Worm (Caenorhabditis elegans) whole organism, L3 larva: ENCODE data around the gene T22F3.11.
A peak's percentile ranks its signal among the peaks of the same experiment; 100 is the strongest.

Experiments used
- R02D3.7 ChIP-seq: fragments of 150-350 bp; optimal IDR thresholded peaks from 2 replicates; lab custom pipeline; 2014; ENCODE audit warnings: missing biosample characterization, missing genetic modification characterization
- ZK546.5 ChIP-seq: sonication (generic microtip); optimal IDR thresholded peaks from 2 replicates; lab custom pipeline; 2017; ENCODE audit warnings: missing biosample characterization, missing genetic modification characterization
- aly-2 ChIP-seq: fragments of 150-350 bp; optimal IDR thresholded peaks from 2 replicates; lab custom pipeline; 2014; ENCODE audit warnings: missing biosample characterization, missing genetic modification characterization
- ama-1 ChIP-seq: fragments of 150-350 bp; optimal IDR thresholded peaks from 2 replicates; lab custom pipeline; 2018
- ceh-16 ChIP-seq: sonication (generic microtip); optimal IDR thresholded peaks from 2 replicates; lab custom pipeline; 2017; ENCODE audit warnings: missing biosample characterization, missing genetic modification characterization
- ceh-28 ChIP-seq: fragments of 150-350 bp; optimal IDR thresholded peaks from 2 replicates; lab custom pipeline; 2014; ENCODE audit warnings: missing biosample characterization, missing genetic modification reagents, missing genetic modification characterization
- ceh-9 ChIP-seq: sonication (generic microtip); optimal IDR thresholded peaks from 2 replicates; lab custom pipeline; 2018; ENCODE audit warnings: missing biosample characterization, missing genetic modification characterization
- daf-12 ChIP-seq: fragments of 150-350 bp; optimal IDR thresholded peaks from 2 replicates; lab custom pipeline; 2014; ENCODE audit warnings: missing biosample characterization, missing genetic modification reagents, missing genetic modification characterization
- egl-27 ChIP-seq: sonication (generic microtip); optimal IDR thresholded peaks from 4 replicates; lab custom pipeline; 2017; ENCODE audit warnings: missing biosample characterization, missing genetic modification reagents, missing genetic modification characterization
- egl-5 ChIP-seq: fragments of 150-350 bp; optimal IDR thresholded peaks from 2 replicates; lab custom pipeline; 2017; ENCODE audit warnings: missing biosample characterization, missing genetic modification reagents, missing genetic modification characterization, inconsistent platforms
- elt-1 ChIP-seq: fragments of 150-350 bp; optimal IDR thresholded peaks from 2 replicates; lab custom pipeline; 2014; ENCODE audit warnings: missing biosample characterization, missing genetic modification characterization
- elt-2 ChIP-seq: sonication (generic microtip); optimal IDR thresholded peaks from 2 replicates; lab custom pipeline; 2016; ENCODE audit warnings: missing genetic modification reagents, mild to moderate bottlenecking, missing genetic modification characterization, missing compliant biosample characterization
- eor-1 ChIP-seq, 2 experiments: fragments of 150-350 bp; optimal IDR thresholded peaks; 2 replicates each; lab custom pipeline; 2014 to 2018; ENCODE audit warnings: missing biosample characterization in 2 of 2, missing genetic modification characterization in 2 of 2
- fkh-10 ChIP-seq: sonication (generic microtip); optimal IDR thresholded peaks from 2 replicates; lab custom pipeline; 2017; ENCODE audit warnings: missing biosample characterization, missing genetic modification reagents, missing genetic modification characterization
- fkh-2 ChIP-seq: fragments of 150-350 bp; optimal IDR thresholded peaks from 2 replicates; lab custom pipeline; 2014; ENCODE audit warnings: missing biosample characterization, missing genetic modification reagents, missing genetic modification characterization
- fos-1 ChIP-seq: fragments of 150-350 bp; optimal IDR thresholded peaks from 2 replicates; lab custom pipeline; 2014; ENCODE audit warnings: missing biosample characterization, missing genetic modification characterization
- hmg-11 ChIP-seq: sonication (generic microtip); optimal IDR thresholded peaks from 2 replicates; lab custom pipeline; 2016; ENCODE audit warnings: missing genetic modification characterization, missing compliant biosample characterization
- jun-1 ChIP-seq: fragments of 150-350 bp; optimal IDR thresholded peaks from 2 replicates; lab custom pipeline; 2014; ENCODE audit warnings: missing biosample characterization, missing genetic modification reagents, missing genetic modification characterization
- lsy-12 ChIP-seq: sonication (generic microtip); optimal IDR thresholded peaks from 2 replicates; lab custom pipeline; 2016; ENCODE audit warnings: mild to moderate bottlenecking, missing genetic modification characterization, missing compliant biosample characterization
- mml-1 ChIP-seq: fragments of 150-350 bp; sonication (generic microtip); optimal IDR thresholded peaks from 3 replicates; lab custom pipeline; 2014; ENCODE audit warnings: missing biosample characterization, missing genetic modification characterization
- nfya-1 ChIP-seq: sonication (generic microtip); optimal IDR thresholded peaks from 2 replicates; lab custom pipeline; 2017; ENCODE audit warnings: missing genetic modification characterization, mild to moderate bottlenecking, missing compliant biosample characterization, antibody characterized with exemption, moderate library complexity; ENCODE audit not compliant: insufficient read depth
- nhr-12 ChIP-seq: fragments of 150-350 bp; optimal IDR thresholded peaks from 2 replicates; lab custom pipeline; 2014; ENCODE audit warnings: missing biosample characterization, missing genetic modification characterization
- nhr-23 ChIP-seq: fragments of 150-350 bp; optimal IDR thresholded peaks from 2 replicates; lab custom pipeline; 2014; ENCODE audit warnings: missing biosample characterization, missing genetic modification reagents, missing genetic modification characterization
- nhr-28 ChIP-seq: fragments of 150-350 bp; optimal IDR thresholded peaks from 2 replicates; lab custom pipeline; 2014; ENCODE audit warnings: missing biosample characterization, missing genetic modification characterization
- nhr-43 ChIP-seq: sonication (generic microtip); optimal IDR thresholded peaks from 2 replicates; lab custom pipeline; 2016; ENCODE audit warnings: mild to moderate bottlenecking, missing genetic modification characterization, missing compliant biosample characterization; ENCODE audit not compliant: poor library complexity, severe bottlenecking
- nhr-76 ChIP-seq: fragments of 150-350 bp; sonication (generic microtip); optimal IDR thresholded peaks from 5 replicates; lab custom pipeline; 2014; ENCODE audit warnings: missing biosample characterization, missing genetic modification characterization
- nhr-77 ChIP-seq: fragments of 150-350 bp; optimal IDR thresholded peaks from 2 replicates; lab custom pipeline; 2014; ENCODE audit warnings: missing biosample characterization, missing genetic modification characterization
- pha-4 ChIP-seq: fragments of 150-350 bp; optimal IDR thresholded peaks from 2 replicates; lab custom pipeline; 2014; ENCODE audit warnings: missing biosample characterization, missing genetic modification reagents, missing genetic modification characterization
- pqm-1 ChIP-seq: fragments of 150-350 bp; optimal IDR thresholded peaks from 2 replicates; lab custom pipeline; 2017; ENCODE audit warnings: missing biosample characterization, missing genetic modification characterization, inconsistent platforms
- skn-1 ChIP-seq: fragments of 150-350 bp; optimal IDR thresholded peaks from 2 replicates; lab custom pipeline; 2014; ENCODE audit warnings: missing biosample characterization, missing genetic modification characterization
- snpc-4 ChIP-seq: fragments of 150-350 bp; optimal IDR thresholded peaks from 2 replicates; lab custom pipeline; 2014; ENCODE audit warnings: missing biosample characterization, missing genetic modification characterization
- tbx-2 ChIP-seq: sonication (generic microtip); optimal IDR thresholded peaks from 2 replicates; lab custom pipeline; 2016; ENCODE audit warnings: mild to moderate bottlenecking, missing genetic modification characterization, missing compliant biosample characterization
- unc-39 ChIP-seq: sonication (generic microtip); optimal IDR thresholded peaks from 4 replicates; lab custom pipeline; 2017; ENCODE audit warnings: missing biosample characterization, missing genetic modification characterization
- unc-62 ChIP-seq: fragments of 150-350 bp; sonication (generic microtip); optimal IDR thresholded peaks from 4 replicates; lab custom pipeline; 2014; ENCODE audit warnings: missing biosample characterization, missing genetic modification reagents, missing genetic modification characterization
- ztf-4 ChIP-seq: fragments of 150-350 bp; optimal IDR thresholded peaks from 2 replicates; lab custom pipeline; 2014; ENCODE audit warnings: missing biosample characterization, missing genetic modification characterization

Gene T22F3.11

ce11 chrV:3587633-3588032 is 26.7 kb downstream of the T22F3.11 start:
- TF ChIP-seq nfya-1 (peak; percentile 33), nhr-23 (tag; lab: Kevin White, UChicago) (peak; percentile 17), ztf-4 (tag; lab: Kevin White, UChicago) (no peak), skn-1 (tag; lab: Kevin White, UChicago) (no peak), ZK546.5 (tag; lab: Kevin White, UChicago) (no peak), jun-1 (tag; lab: Kevin White, UChicago) (no peak), fkh-2 (tag; lab: Kevin White, UChicago) (no peak), elt-1 (no peak), pqm-1 (tag; lab: Kevin White, UChicago) (peak; percentile 10), snpc-4 (tag; lab: Kevin White, UChicago) (no peak), nhr-77 (tag; lab: Kevin White, UChicago) (no peak), lsy-12 (tag; lab: Kevin White, UChicago) (no peak), pha-4 (peak; percentile 24), daf-12 (tag; lab: Kevin White, UChicago) (no peak), nhr-43 (tag; lab: Kevin White, UChicago) (peak; percentile 1), fkh-10 (GFP tag; lab: Kevin White, UChicago) (no peak), hmg-11 (tag; lab: Kevin White, UChicago) (peak; percentile 11), mml-1 (tag; lab: Kevin White, UChicago) (no peak), R02D3.7 (tag; lab: Kevin White, UChicago) (no peak), egl-27 (tag; lab: Kevin White, UChicago) (no peak), nhr-28 (tag; lab: Kevin White, UChicago) (no peak), nhr-12 (tag; lab: Kevin White, UChicago) (no peak), elt-2 (tag; lab: Kevin White, UChicago) (peak; percentile 20)

- TF ChIP-seq hmg-11 (tag; lab: Kevin White, UChicago) (peak; percentile 25), nhr-77 (tag; lab: Kevin White, UChicago) (no peak), pha-4 (peak; percentile 24), nfya-1 (peak; percentile 47)
- TF ChIP-seq, all 47 proteins: peak for 3
Measured at ce11 chrV:3586014-3586689, 28.2 kb downstream of the T22F3.11 start, which contains the start of the genes rpl-11.1 and T22F3.2. Gene rpl-11.1 (minus strand): TSS chrV:3586064. Gene T22F3.2 (plus strand): TSS chrV:3586639.

DNA sequence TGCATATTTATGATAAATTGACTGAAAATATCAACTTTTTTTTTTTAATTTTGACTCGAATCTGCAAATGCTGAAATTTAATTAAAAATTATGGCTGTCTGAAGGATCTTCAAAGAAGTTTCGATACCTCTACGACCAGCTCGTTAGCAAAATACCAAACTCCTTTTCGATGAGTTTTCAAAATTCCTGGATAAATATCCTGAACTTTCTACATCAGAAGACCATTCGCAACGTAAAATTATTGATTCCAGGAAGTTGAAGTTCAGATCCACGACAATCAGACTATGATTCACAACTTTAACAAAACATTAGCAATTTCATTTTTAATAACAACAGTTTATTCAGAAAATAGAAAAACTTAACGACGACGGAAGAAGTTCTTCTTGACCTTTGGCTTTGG is 29.3 kb downstream of the T22F3.11 start:
- peak; percentile 49 for TF ChIP-seq aly-2
- no peak for TF ChIP-seq nhr-77 (tag; lab: Kevin White, UChicago)
- no peak for TF ChIP-seq nhr-43 (tag; lab: Kevin White, UChicago)
- no peak for TF ChIP-seq ceh-16 (tag; lab: Kevin White, UChicago)
- TF ChIP-seq tbx-2: no peak
- no peak for TF ChIP-seq ceh-28 (tag; lab: Kevin White, UChicago)
- TF ChIP-seq ama-1 (lab: Kevin White, UChicago): peak; percentile 15
- TF ChIP-seq ceh-9: no peak
- no peak for TF ChIP-seq ZK546.5 (tag; lab: Kevin White, UChicago)
- TF ChIP-seq nhr-76: no peak
- TF ChIP-seq fos-1 (tag; lab: Kevin White, UChicago): no peak

DNA sequence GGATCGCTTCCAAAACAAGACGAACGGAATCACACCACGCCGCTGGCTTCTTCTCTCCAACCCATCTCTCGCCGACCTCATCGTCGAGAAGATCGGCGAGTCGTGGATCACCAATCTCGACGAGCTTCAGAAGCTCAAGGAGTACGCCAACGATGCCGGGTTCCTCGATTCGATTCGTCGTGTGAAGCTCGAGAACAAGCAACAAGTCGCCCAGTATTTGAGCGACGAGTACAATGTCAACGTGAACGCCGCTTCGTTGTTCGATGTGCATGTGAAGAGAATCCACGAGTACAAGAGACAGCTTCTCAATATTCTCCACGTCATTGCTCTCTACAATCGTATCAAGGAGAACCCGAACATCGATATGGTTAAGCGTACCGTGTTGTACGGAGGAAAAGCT is 30.7 kb downstream of the T22F3.11 start:
- no peak for TF ChIP-seq nhr-28 (tag; lab: Kevin White, UChicago)
- no peak for TF ChIP-seq unc-62
- TF ChIP-seq nhr-43 (tag; lab: Kevin White, UChicago): no peak
- no peak for TF ChIP-seq egl-5 (tag; lab: Kevin White, UChicago)
- TF ChIP-seq mml-1 (tag; lab: Kevin White, UChicago): no peak
- no peak for TF ChIP-seq elt-1
- no peak for TF ChIP-seq pha-4

- TF ChIP-seq nfya-1 (no peak), unc-62 (no peak), eor-1 (tag; optimal IDR thresholded peaks at IDR 0.05; lab: Kevin White, UChicago) (no peak), unc-39 (no peak)
Measured at ce11 chrV:3582671-3583070, 31.7 kb downstream of the T22F3.11 start.
